Worm (Caenorhabditis elegans) whole organism, L4 larva: ENCODE data around the gene R04B3.3.

ENCODE experiments used
- F44E2.7 ChIP-seq: fragments of 200-800 bp; sonication (Bioruptor generic); IDR thresholded peaks from 2 replicates; pipeline ENCODE4 v2.1.2; 2022; ENCODE audit warnings: missing genetic modification characterization, missing compliant biosample characterization
- F49E8.2 ChIP-seq: sonication (generic microtip); optimal IDR thresholded peaks from 2 replicates; lab custom pipeline; 2016; ENCODE audit warnings: missing compliant biosample characterization, mild to moderate bottlenecking, missing genetic modification characterization, borderline replicate concordance
- R02D3.7 ChIP-seq: fragments of 150-350 bp; sonication (generic microtip); optimal IDR thresholded peaks from 3 replicates; lab custom pipeline; 2014; ENCODE audit warnings: missing biosample characterization, missing genetic modification characterization
- T26A8.4 ChIP-seq: fragments of 200-800 bp; sonication (Bioruptor generic); IDR thresholded peaks from 2 replicates; pipeline ENCODE4 v1.3.6; 2022; ENCODE audit warnings: missing genetic modification characterization, missing compliant biosample characterization
- Y48G9A.11 ChIP-seq: fragments of 200-800 bp; sonication (Bioruptor generic); IDR thresholded peaks from 2 replicates; pipeline ENCODE4 v1.3.6; 2022; ENCODE audit warnings: missing genetic modification reagents, missing genetic modification characterization, missing compliant biosample characterization
- Y75B8A.6 ChIP-seq: fragments of 200-800 bp; sonication (Bioruptor generic); IDR thresholded peaks from 2 replicates; pipeline ENCODE4 v1.3.6; 2022; ENCODE audit warnings: missing genetic modification reagents, missing genetic modification characterization, missing compliant biosample characterization
- aha-1 ChIP-seq: fragments of 150-350 bp; peaks from one replicate; lab custom pipeline; 2014; ENCODE audit warnings: missing biosample characterization, missing genetic modification characterization
- aly-2 ChIP-seq: sonication (generic microtip); optimal IDR thresholded peaks from 2 replicates; lab custom pipeline; 2018; ENCODE audit warnings: missing biosample characterization, missing genetic modification characterization
- attf-4 ChIP-seq: sonication (generic microtip); optimal IDR thresholded peaks from 3 replicates; lab custom pipeline; 2017; ENCODE audit warnings: missing biosample characterization, missing genetic modification characterization
- cey-2 ChIP-seq: sonication (generic microtip); optimal IDR thresholded peaks from 3 replicates; lab custom pipeline; 2017; ENCODE audit warnings: missing genetic modification characterization, mild to moderate bottlenecking, missing compliant biosample characterization, antibody characterized with exemption, borderline replicate concordance; ENCODE audit not compliant: insufficient read depth
- ctbp-1 ChIP-seq: fragments of 200-800 bp; sonication (Bioruptor generic); IDR thresholded peaks from 2 replicates; pipeline ENCODE4 v1.3.6; 2022; ENCODE audit warnings: missing genetic modification reagents, missing genetic modification characterization, missing compliant biosample characterization
- daf-12 ChIP-seq: fragments of 150-350 bp; optimal IDR thresholded peaks from 2 replicates; lab custom pipeline; 2014; ENCODE audit warnings: missing biosample characterization, missing genetic modification reagents, missing genetic modification characterization
- daf-16 ChIP-seq, 3 experiments: sonication (generic microtip); optimal IDR thresholded peaks; 2 replicates each; lab custom pipeline; 2016 to 2017; ENCODE audit warnings: missing genetic modification characterization in 3 of 3, missing genetic modification reagents in 3 of 3, mild to moderate bottlenecking in 2 of 3, missing compliant biosample characterization in 2 of 3, missing biosample characterization in 1 of 3, moderate library complexity in 1 of 3
- daf-19 ChIP-seq: fragments of 200-800 bp; sonication (Bioruptor generic); conservative IDR thresholded peaks from 2 replicates; pipeline ENCODE4 v1.3.6; 2022; ENCODE audit warnings: missing genetic modification characterization, missing compliant biosample characterization
- daf-8 ChIP-seq: fragments of 200-800 bp; sonication (Bioruptor generic); IDR thresholded peaks from 2 replicates; pipeline ENCODE4 v1.3.6; 2022; ENCODE audit warnings: missing genetic modification characterization, missing compliant biosample characterization
- dmd-8 ChIP-seq: fragments of 200-800 bp; sonication (Bioruptor generic); IDR thresholded peaks from 2 replicates; pipeline ENCODE4 v1.3.6; 2022; ENCODE audit warnings: missing genetic modification characterization, missing compliant biosample characterization
- dmd-9 ChIP-seq: fragments of 200-800 bp; sonication (Bioruptor generic); IDR thresholded peaks from 2 replicates; pipeline ENCODE4 v1.3.6; 2022; ENCODE audit warnings: missing genetic modification reagents, missing genetic modification characterization, missing compliant biosample characterization
- duxl-1 ChIP-seq: sonication (generic microtip); optimal IDR thresholded peaks from 2 replicates; lab custom pipeline; 2016; ENCODE audit warnings: mild to moderate bottlenecking, missing genetic modification characterization, moderate library complexity, missing compliant biosample characterization; ENCODE audit not compliant: poor library complexity
- egl-43 ChIP-seq: fragments of 200-800 bp; sonication (Bioruptor generic); IDR thresholded peaks from 2 replicates; pipeline ENCODE4 v1.3.6; 2022; ENCODE audit warnings: missing genetic modification reagents, missing genetic modification characterization, missing compliant biosample characterization
- fkh-10 ChIP-seq: fragments of 150-350 bp; optimal IDR thresholded peaks from 2 replicates; lab custom pipeline; 2014; ENCODE audit warnings: missing biosample characterization, missing genetic modification reagents, missing genetic modification characterization
- hlh-30 ChIP-seq: sonication (generic microtip); optimal IDR thresholded peaks from 2 replicates; lab custom pipeline; 2017; ENCODE audit warnings: antibody characterized with exemption, mild to moderate bottlenecking, missing genetic modification characterization, missing compliant biosample characterization; ENCODE audit not compliant: insufficient read depth
- lin-13 ChIP-seq: fragments of 150-350 bp; optimal IDR thresholded peaks from 2 replicates; lab custom pipeline; 2014; ENCODE audit warnings: missing biosample characterization, missing genetic modification reagents, missing genetic modification characterization
- lin-29 ChIP-seq: fragments of 200-800 bp; sonication (Bioruptor generic); IDR thresholded peaks from 2 replicates; pipeline ENCODE4 v1.3.6; 2022; ENCODE audit warnings: missing genetic modification reagents, missing genetic modification characterization, missing compliant biosample characterization
- lin-39 ChIP-seq: fragments of 150-350 bp; optimal IDR thresholded peaks from 2 replicates; lab custom pipeline; 2014; ENCODE audit warnings: missing biosample characterization, missing genetic modification reagents, missing genetic modification characterization
- mdl-1 ChIP-seq, 2 experiments: fragments of 150-350 bp in 1 of 2; sonication (generic microtip) in 1 of 2; optimal IDR thresholded peaks; 2 replicates each; lab custom pipeline; 2014 to 2017; ENCODE audit warnings: missing biosample characterization in 2 of 2, missing genetic modification characterization in 2 of 2
- mdt-29 ChIP-seq: fragments of 200-800 bp; sonication (Bioruptor generic); IDR thresholded peaks from 2 replicates; pipeline ENCODE4 v1.3.6; 2022; ENCODE audit warnings: missing genetic modification reagents, missing genetic modification characterization, missing compliant biosample characterization
- mxl-3 ChIP-seq: fragments of 200-800 bp; sonication (Bioruptor generic); optimal IDR thresholded peaks from 2 replicates; lab custom pipeline; 2018; ENCODE audit warnings: mild to moderate bottlenecking, missing genetic modification characterization, missing compliant biosample characterization
- nhr-28 ChIP-seq: fragments of 150-350 bp; optimal IDR thresholded peaks from 2 replicates; lab custom pipeline; 2014; ENCODE audit warnings: missing biosample characterization, missing genetic modification characterization
- nhr-42 ChIP-seq: fragments of 200-800 bp; sonication (Bioruptor generic); IDR thresholded peaks from 2 replicates; pipeline ENCODE4 v1.3.6; 2022; ENCODE audit warnings: missing genetic modification characterization, missing compliant biosample characterization
- pqm-1 ChIP-seq: sonication (generic microtip); optimal IDR thresholded peaks from 2 replicates; lab custom pipeline; 2017; ENCODE audit warnings: missing biosample characterization, missing genetic modification characterization
- saeg-2 ChIP-seq: fragments of 200-800 bp; sonication (Bioruptor generic); IDR thresholded peaks from 2 replicates; pipeline ENCODE4 v1.3.6; 2022; ENCODE audit warnings: missing genetic modification reagents, missing genetic modification characterization, missing compliant biosample characterization
- unc-39 ChIP-seq: sonication (generic microtip); optimal IDR thresholded peaks from 2 replicates; lab custom pipeline; 2017; ENCODE audit warnings: missing biosample characterization, missing genetic modification characterization
- unc-62 ChIP-seq, 3 experiments: fragments of 150-350 bp in 1 of 3; sonication (generic microtip); optimal IDR thresholded peaks in 2 of 3; peaks in 1 of 3; 1 replicate in 1 of 3; 2 replicates in 2 of 3; lab custom pipeline; 2014 to 2017; ENCODE audit warnings: missing biosample characterization in 3 of 3, missing genetic modification characterization in 3 of 3, missing genetic modification reagents in 3 of 3, missing genotype in 1 of 3
- zfp-2 ChIP-seq: sonication (generic microtip); optimal IDR thresholded peaks from 2 replicates; lab custom pipeline; 2016; ENCODE audit warnings: mild to moderate bottlenecking, missing genetic modification characterization, missing compliant biosample characterization
- zip-11 ChIP-seq: fragments of 200-800 bp; sonication (Bioruptor generic); IDR thresholded peaks from 2 replicates; pipeline ENCODE4 v1.3.6; 2022; ENCODE audit warnings: missing genetic modification characterization, missing compliant biosample characterization
- ztf-11 ChIP-seq: fragments of 150-350 bp; optimal IDR thresholded peaks from 2 replicates; lab custom pipeline; 2014; ENCODE audit warnings: missing biosample characterization, missing genetic modification characterization

Gene R04B3.3

DNA sequence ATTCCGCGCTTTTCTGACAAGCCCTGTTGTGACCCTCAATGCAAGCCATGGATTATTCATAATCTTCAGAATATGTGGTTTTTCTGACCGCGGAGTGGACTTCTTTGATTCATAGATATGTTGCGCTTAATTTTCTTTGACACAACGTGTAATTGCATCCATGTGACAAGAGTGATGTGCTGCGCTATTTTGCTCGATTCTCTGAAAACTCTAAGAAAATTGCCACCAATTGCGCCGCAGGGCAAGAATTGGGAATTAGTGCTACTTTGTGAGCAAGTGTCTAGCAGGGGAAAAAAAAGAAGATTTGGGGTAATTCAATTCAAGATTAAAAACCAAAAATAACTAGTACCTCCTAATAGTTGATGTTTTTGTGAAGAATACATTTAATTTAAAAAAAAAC, 11.7 kb downstream of the R04B3.3 start:
- TF ChIP-seq ctbp-1 (GFP tag; lab: Robert Waterston, UW) (0 out of 2 replicates have a peak, but pooled peaks have one; percentile 29), daf-8 (GFP tag; lab: Robert Waterston, UW) (no peak)

DNA sequence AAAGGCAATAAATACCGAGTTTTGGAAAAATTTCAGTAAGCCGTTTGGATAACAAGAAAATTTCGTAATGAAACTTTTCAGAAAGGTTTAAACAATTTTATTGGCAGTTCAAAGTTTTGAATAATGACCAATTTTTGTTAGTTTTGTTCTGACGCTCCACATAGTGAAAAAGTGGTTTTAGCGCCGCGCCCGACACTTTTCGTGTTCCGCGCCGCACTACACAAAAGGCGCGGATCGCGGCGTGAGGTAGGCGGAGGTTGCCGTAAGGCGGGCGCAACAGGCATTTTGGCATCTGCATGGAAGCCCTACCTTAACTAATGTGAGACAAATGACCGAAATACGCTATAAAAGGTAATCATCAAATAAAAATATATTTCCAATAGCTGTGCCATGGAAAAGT, 14.0 kb downstream of the R04B3.3 start:
- TF ChIP-seq unc-39 (tag; lab: Kevin White, UChicago) = no peak
- TF ChIP-seq F49E8.2 (tag; lab: Kevin White, UChicago) = no peak
- TF ChIP-seq pqm-1 (tag; lab: Kevin White, UChicago) = no peak
- TF ChIP-seq, all 104 proteins: peak for 0

DNA sequence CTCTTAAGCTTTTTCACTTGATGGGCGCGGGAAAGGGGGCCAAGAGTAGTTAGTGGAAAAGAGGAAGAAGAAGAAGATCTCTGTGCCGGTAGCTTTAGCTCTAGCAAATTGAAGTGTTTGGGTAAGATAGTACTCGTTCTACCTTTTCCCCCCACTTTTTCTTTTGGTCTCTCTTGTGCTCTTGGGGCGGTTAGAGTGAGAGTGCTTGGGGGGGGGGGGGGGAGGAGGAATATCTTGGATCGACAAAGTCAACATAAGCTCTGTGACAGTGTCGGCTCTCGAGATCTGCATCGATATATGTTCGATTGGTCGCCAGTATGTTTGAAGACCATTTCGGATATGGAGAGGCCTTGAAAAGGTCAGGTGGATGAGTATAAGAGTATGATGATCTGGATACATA, 16.0 kb downstream of the R04B3.3 start, which contains the start of gene fox-1:
TSS of gene fox-1 (minus strand) at position 101 of the 400 bp plus-strand sequence.
- TF ChIP-seq zfp-2 (no peak), mdl-1 (tag; optimal IDR thresholded peaks at IDR 0.05; lab: Kevin White, UChicago) (no peak), duxl-1 (tag; lab: Kevin White, UChicago) (no peak)

DNA sequence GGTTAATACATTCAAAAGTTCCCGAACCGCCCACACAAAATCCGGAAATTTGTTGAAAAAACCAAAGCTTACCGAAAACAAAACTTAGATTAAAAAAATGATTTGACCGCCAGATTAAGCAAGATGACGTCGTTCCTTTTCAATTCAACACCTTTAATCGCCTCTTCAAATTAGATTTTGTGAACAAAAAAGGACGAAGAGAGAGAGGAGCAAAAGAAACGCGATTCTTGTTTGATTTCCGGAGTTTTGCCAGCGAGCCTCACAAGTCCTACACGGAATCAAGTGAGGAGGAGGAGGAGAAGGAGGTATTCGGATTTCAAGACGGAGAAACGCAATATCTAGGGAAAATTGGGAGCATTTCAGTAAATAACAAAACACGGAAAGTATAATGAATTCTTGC, 18.3 kb downstream of the R04B3.3 start:
- TF ChIP-seq unc-62 (GFP tag; optimal IDR thresholded peaks at IDR 0.05 in 1 of 2; lab: Kevin White, UChicago) (no peak), unc-62 (tag; optimal IDR thresholded peaks at IDR 0.05; lab: Kevin White, UChicago) (no peak), aha-1 (tag; lab: Kevin White, UChicago) (peak; percentile 14), egl-43 (GFP tag; lab: Robert Waterston, UW) (no peak), lin-29 (GFP tag; lab: Robert Waterston, UW) (no peak), R02D3.7 (tag; lab: Kevin White, UChicago) (no peak), hlh-30 (tag; lab: Kevin White, UChicago) (no peak), aly-2 (tag; lab: Kevin White, UChicago) (no peak), dmd-9 (GFP tag; lab: Robert Waterston, UW) (no peak), mdl-1 (tag; optimal IDR thresholded peaks at IDR 0.05; lab: Kevin White, UChicago) (no peak), daf-19 (no peak), fkh-10 (peak; percentile 83), mdt-29 (no peak), T26A8.4 (GFP tag; lab: Robert Waterston, UW) (no peak), lin-39 (tag; lab: Kevin White, UChicago) (no peak), F44E2.7 (no peak)

DNA sequence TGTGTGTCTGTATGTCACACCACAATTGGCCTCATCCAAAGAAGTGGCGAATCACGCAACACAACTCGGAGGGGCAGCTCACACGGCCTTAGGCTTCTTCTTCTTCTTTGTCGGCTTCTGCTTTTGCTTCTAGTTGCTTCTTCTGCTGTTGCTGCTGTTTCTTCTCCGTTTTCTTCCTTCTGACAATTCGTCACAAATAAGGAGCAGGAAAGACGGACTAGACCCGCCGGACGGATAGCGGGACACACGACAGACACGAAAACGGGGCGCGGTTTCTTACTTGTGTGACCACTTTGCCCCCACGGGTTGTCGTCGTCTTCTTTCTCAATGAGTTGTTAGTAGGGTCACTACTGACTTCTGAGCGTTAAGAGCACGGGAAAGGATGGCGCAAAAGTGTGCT, 19.6 kb downstream of the R04B3.3 start:
- TF ChIP-seq mxl-3 (GFP tag; lab: Kevin White, UChicago) (no peak), aha-1 (tag; lab: Kevin White, UChicago) (peak; percentile 77), nhr-28 (tag; lab: Kevin White, UChicago) (no peak), daf-16 (GFP tag; optimal IDR thresholded peaks at IDR 0.05; lab: Kevin White, UChicago) (no peak), daf-16 (tag; optimal IDR thresholded peaks at IDR 0.05; lab: Kevin White, UChicago) (no peak), lin-13 (no peak), zip-11 (GFP tag; lab: Robert Waterston, UW) (no peak), saeg-2 (GFP tag; lab: Robert Waterston, UW) (no peak), attf-4 (tag; lab: Kevin White, UChicago) (no peak), pqm-1 (tag; lab: Kevin White, UChicago) (no peak), daf-12 (tag; lab: Kevin White, UChicago) (no peak), nhr-42 (GFP tag; lab: Robert Waterston, UW) (no peak), Y48G9A.11 (no peak), Y75B8A.6 (GFP tag; lab: Robert Waterston, UW) (no peak), ztf-11 (tag; lab: Kevin White, UChicago) (no peak), cey-2 (tag; lab: Kevin White, UChicago) (no peak), dmd-8 (GFP tag; lab: Robert Waterston, UW) (no peak), hlh-30 (tag; lab: Kevin White, UChicago) (peak; percentile 11)
- TF ChIP-seq, all 104 proteins: peak for 2
